Worm (Caenorhabditis elegans): ENCODE measurements around the gene pyr-1.

The pyr-1 gene

DNA sequence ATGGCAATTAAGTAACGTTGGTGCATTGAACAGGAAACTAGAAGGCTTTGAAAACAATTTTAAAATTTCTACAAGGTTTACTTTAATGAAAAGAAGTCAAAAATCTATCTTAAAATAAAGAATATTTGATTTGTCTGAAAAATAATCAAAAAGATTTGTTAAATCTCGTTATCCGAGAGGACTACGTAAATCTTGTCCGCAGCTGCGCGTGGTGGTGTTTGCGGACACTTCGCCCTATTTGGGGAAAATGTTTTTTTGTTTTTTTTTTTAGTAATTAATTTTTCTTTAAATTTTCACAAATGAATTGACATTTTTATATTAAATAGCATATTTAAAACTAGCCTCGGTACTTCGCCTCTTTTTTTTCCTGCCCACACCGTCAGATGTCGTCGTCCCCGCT, 33.0 kb downstream of the pyr-1 start (continued):
- TF ChIP-seq C06A6.2 (GFP tag; conservative IDR thresholded peaks at IDR 0.05) (no peak), F57C9.4 (tag; optimal IDR thresholded peaks at IDR 0.05) (no peak), ztf-18 (tag; optimal IDR thresholded peaks at IDR 0.05) (no peak), hsf-1 (GFP tag; IDR thresholded peaks at IDR 0.05) (no peak)

ce11 chrII:8684824-8685223, 33.9 kb downstream of the pyr-1 start, which contains the start of gene hgap-2:
hgap-2 (minus strand) TSS chrII:8684924.
- TF ChIP-seq hlh-26 (GFP tag; conservative IDR thresholded peaks at IDR 0.05) (no peak), cebp-1 (GFP tag; IDR thresholded peaks at IDR 0.05) (no peak), cebp-1 (tag; optimal IDR thresholded peaks at IDR 0.05) (no peak), ztf-26 (tag; optimal IDR thresholded peaks at IDR 0.05) (no peak), egrh-3 (GFP tag; IDR thresholded peaks at IDR 0.05) (no peak), gei-17 (GFP tag; optimal IDR thresholded peaks at IDR 0.05) (no peak), Y53G8AR.9 (GFP tag; conservative IDR thresholded peaks at IDR 0.05) (no peak), F57A8.1 (GFP tag; optimal IDR thresholded peaks at IDR 0.05) (no peak), T07F8.4 (tag; optimal IDR thresholded peaks at IDR 0.05) (no peak), let-526 (GFP tag; IDR thresholded peaks at IDR 0.05) (no peak), sdz-38 (tag; optimal IDR thresholded peaks at IDR 0.05) (no peak), hmg-20 (GFP tag; IDR thresholded peaks at IDR 0.05) (no peak), atf-7 (tag; optimal IDR thresholded peaks at IDR 0.05) (no peak), attf-5 (GFP tag; optimal IDR thresholded peaks at IDR 0.05) (no peak), B0035.1 (tag; optimal IDR thresholded peaks at IDR 0.05) (no peak), ceh-27 (GFP tag; optimal IDR thresholded peaks at IDR 0.05) (no peak), hmg-1.2 (GFP tag; IDR thresholded peaks at IDR 0.05) (no peak), rpc-1 (optimal IDR thresholded peaks at IDR 0.05) (no peak), rpc-1 (tag; optimal IDR thresholded peaks at IDR 0.05) (no peak), mcd-1 (GFP tag; IDR thresholded peaks at IDR 0.05) (no peak)

ce11 chrII:8685623-8686022, 34.7 kb downstream of the pyr-1 start, which contains the start of gene C34C6.9:
C34C6.9 (plus strand) TSS chrII:8685923.
- TF ChIP-seq ztf-25 (GFP tag; IDR thresholded peaks at IDR 0.05) (no peak), him-1 (tag; optimal IDR thresholded peaks at IDR 0.05) (no peak), hmg-1.2 (GFP tag; IDR thresholded peaks at IDR 0.05) (no peak), athp-1 (tag; optimal IDR thresholded peaks at IDR 0.05) (no peak), hmg-20 (GFP tag; IDR thresholded peaks at IDR 0.05) (no peak), egl-44 (GFP tag; IDR thresholded peaks at IDR 0.05) (no peak), pbrm-1 (GFP tag; IDR thresholded peaks at IDR 0.05) (no peak), hsf-1 (GFP tag; IDR thresholded peaks at IDR 0.05) (no peak), F55B11.4 (tag; optimal IDR thresholded peaks at IDR 0.05; ENCODE audit: borderline replicate concordance, insufficient read depth) (no peak), cebp-1 (GFP tag; IDR thresholded peaks at IDR 0.05) (no peak), cebp-1 (tag; optimal IDR thresholded peaks at IDR 0.05) (no peak), lsl-1 (GFP tag; optimal IDR thresholded peaks at IDR 0.05) (no peak), hlh-26 (GFP tag; conservative IDR thresholded peaks at IDR 0.05) (no peak)

DNA sequence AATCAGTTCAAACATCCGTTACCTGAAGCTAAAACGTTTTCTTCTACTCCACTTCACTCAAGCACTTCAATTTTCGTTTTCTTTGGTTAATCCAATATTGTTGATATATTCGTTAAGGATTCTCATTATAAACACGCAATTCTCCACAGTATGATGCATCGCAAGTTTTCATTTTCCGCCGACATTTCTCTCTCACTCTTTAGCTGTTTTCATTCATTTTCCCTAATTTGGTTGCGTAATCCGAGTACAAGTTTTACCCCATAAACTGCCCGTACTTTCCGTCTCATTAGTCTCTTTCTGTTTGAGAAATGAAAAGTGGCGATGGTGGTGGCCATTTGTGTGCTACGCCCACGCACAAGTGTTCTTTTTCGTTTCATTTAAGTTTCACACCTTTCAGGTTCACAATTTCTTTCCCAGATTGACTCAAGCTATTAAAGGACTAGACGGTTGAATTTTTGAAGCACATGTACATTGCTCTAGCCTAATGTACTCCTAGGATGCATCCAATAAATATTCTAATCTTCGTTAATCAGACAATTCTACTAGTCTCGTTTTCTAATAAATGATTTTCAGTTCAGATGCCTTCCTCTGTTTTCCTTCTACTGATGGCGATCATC, 40.5 kb downstream of the pyr-1 start, which contains the start of gene C34C6.3:
Gene C34C6.3, plus strand, starts transcription at position 567 of the 617 bp plus-strand sequence.
- no peak for TF ChIP-seq rpc-1 (optimal IDR thresholded peaks at IDR 0.05)
- TF ChIP-seq rpc-1 (tag; optimal IDR thresholded peaks at IDR 0.05), result no peak
- TF ChIP-seq mes-4 (tag; optimal IDR thresholded peaks at IDR 0.05), result no peak
- TF ChIP-seq madf-10 (tag; optimal IDR thresholded peaks at IDR 0.05), result no peak
- no peak for TF ChIP-seq rec-8 (tag; optimal IDR thresholded peaks at IDR 0.05)
- no peak for TF ChIP-seq F22D6.2 (tag; optimal IDR thresholded peaks at IDR 0.05)

Measured in whole organism, young adult.